Worm (Caenorhabditis elegans): ENCODE measurements around the gene F42A6.6.
A peak's percentile ranks its signal among the peaks of the same experiment; 100 is the strongest.

Gene F42A6.6

ce11 chrIV:3349977-3350580 lies 13.4 kb upstream of the F42A6.6 start, which contains the start of gene elks-1:
TSS of gene elks-1 (minus strand) at chrIV:3350027.
- TF ChIP-seq lin-14 (GFP tag; optimal IDR thresholded peaks at IDR 0.05) (peak; percentile 19), sup-37 (GFP tag; optimal IDR thresholded peaks at IDR 0.05) (no peak), lin-15B (tag; optimal IDR thresholded peaks at IDR 0.05) (no peak), nhr-19 (GFP tag; conservative IDR thresholded peaks at IDR 0.05) (no peak), lsy-2 (tag; optimal IDR thresholded peaks at IDR 0.05) (peak in 1 of 2 experiments; percentile 21), grh-1 (GFP tag; IDR thresholded peaks at IDR 0.05) (no peak), efl-1 (optimal IDR thresholded peaks at IDR 0.05) (peak; percentile 42 to 57), efl-1 (GFP tag; optimal IDR thresholded peaks at IDR 0.05 in 1 of 2) (peak in 1 of 2 experiments; percentile 75), ceh-82 (tag; optimal IDR thresholded peaks at IDR 0.05) (peak in 1 of 3 experiments; percentile 32), blmp-1 (tag; optimal IDR thresholded peaks at IDR 0.05) (peak; percentile 7)

DNA sequence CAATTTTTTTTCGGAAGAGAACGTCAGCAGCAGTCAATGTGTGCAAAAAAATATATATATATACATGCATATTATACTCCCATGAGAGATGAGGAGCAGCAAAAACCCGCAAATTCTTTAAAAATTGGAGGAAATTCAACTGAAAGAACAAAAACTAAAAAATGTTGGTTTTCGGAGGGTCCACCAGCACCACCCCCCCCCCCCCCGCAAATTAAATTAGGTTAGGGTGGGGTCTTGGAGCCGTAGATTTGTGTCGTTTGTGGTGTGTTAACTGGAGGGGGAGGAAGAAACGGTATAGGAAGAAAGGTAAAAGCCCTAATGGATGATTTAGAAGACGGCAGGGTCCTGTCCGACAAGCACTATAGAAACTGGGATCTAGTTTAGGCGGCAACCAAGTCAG lies 11.7 kb upstream of the F42A6.6 start:
- TF ChIP-seq nhr-71 (tag; optimal IDR thresholded peaks at IDR 0.05) (no peak), ceh-8 (GFP tag; optimal IDR thresholded peaks at IDR 0.05) (peak; percentile 83), efl-1 (optimal IDR thresholded peaks at IDR 0.05) (no peak), efl-1 (GFP tag; optimal IDR thresholded peaks at IDR 0.05 in 1 of 2) (peak in 1 of 2 experiments; percentile 41), dsc-1 (tag; optimal IDR thresholded peaks at IDR 0.05) (no peak), aha-1 (tag; optimal IDR thresholded peaks at IDR 0.05) (no peak), ztf-4 (tag; optimal IDR thresholded peaks at IDR 0.05) (no peak), lin-14 (GFP tag; optimal IDR thresholded peaks at IDR 0.05) (peak; percentile 1), ceh-88 (GFP tag; IDR thresholded peaks at IDR 0.05) (no peak), snu-23 (GFP tag; optimal IDR thresholded peaks at IDR 0.05) (no peak), fos-1 (tag; optimal IDR thresholded peaks at IDR 0.05) (no peak)

ce11 chrIV:3345484-3345883 lies 8.8 kb upstream of the F42A6.6 start:
- no peak for TF ChIP-seq tbx-2 (tag; optimal IDR thresholded peaks at IDR 0.05)
- TF ChIP-seq lsy-2 (tag; optimal IDR thresholded peaks at IDR 0.05) = no peak
- TF ChIP-seq F16B12.6 (tag; optimal IDR thresholded peaks at IDR 0.05) = no peak
- TF ChIP-seq efl-1 (optimal IDR thresholded peaks at IDR 0.05) = no peak
- TF ChIP-seq efl-1 (GFP tag; optimal IDR thresholded peaks at IDR 0.05 in 1 of 2) = no peak

DNA sequence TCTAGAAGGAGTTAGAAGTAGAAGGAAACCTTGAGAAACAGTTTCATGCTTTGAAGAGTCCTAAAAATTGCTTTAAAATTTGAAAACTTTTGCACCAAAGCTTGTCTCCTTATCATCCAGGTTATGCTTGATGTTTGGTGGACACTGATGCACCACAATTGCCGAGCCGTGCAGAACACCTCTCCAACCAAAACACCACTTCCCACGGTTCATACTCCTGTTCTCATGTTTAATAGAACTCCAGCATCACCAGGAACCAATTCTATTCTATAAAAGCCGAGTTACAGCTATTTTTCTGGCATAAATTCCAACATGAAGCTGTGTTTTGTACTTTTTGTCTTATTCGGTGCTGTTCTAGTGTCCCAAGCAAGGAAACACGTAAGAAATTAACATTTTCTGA lies 4.5 kb upstream of the F42A6.6 start, which contains the start of gene F42A6.2:
Gene F42A6.2, plus strand, starts transcription at position 301 of the 400 bp plus-strand sequence.
- no peak for TF ChIP-seq unc-86 (tag; optimal IDR thresholded peaks at IDR 0.05)
- no peak for TF ChIP-seq F16B12.6 (tag; optimal IDR thresholded peaks at IDR 0.05)
- no peak for TF ChIP-seq nhr-28 (tag; optimal IDR thresholded peaks at IDR 0.05)
- TF ChIP-seq pqm-1 (tag; optimal IDR thresholded peaks at IDR 0.05) = no peak
- no peak for TF ChIP-seq mep-1 (tag; optimal IDR thresholded peaks at IDR 0.05)
- TF ChIP-seq ceh-82 (tag; optimal IDR thresholded peaks at IDR 0.05) = no peak

DNA sequence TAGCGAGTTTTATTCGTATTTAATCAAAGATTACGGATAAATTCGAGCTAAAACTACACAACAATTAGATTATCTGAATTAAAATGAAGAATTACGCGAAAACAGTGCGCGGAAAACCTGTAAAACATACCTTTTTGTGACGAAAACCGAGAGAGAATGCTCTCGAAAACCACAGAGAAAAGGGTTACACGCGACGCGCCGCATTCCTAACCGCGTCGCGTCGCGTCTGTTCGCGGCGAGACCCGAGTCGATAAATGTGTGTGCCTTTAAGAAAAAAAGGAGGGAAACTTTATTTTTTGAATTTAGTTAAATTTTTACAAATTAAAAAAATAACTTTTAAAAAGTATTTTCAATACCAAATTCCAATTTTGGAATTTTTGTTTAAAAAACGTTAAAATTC lies 2.0 kb upstream of the F42A6.6 start, which contains the start of gene hrpa-1:
Gene hrpa-1, minus strand, starts transcription at position 192 of the 400 bp plus-strand sequence.
- TF ChIP-seq ztf-4 (tag; optimal IDR thresholded peaks at IDR 0.05) (peak; percentile 26), unc-98 (GFP tag; IDR thresholded peaks at IDR 0.05) (no peak), swsn-7 (tag; optimal IDR thresholded peaks at IDR 0.05) (peak; percentile 88), lin-13 (GFP tag; optimal IDR thresholded peaks at IDR 0.05) (peak; percentile 85), blmp-1 (tag; optimal IDR thresholded peaks at IDR 0.05) (peak; percentile 84), nhr-47 (tag; optimal IDR thresholded peaks at IDR 0.05) (peak; percentile 92), mab-9 (GFP tag; IDR thresholded peaks at IDR 0.05) (peak; percentile 55; the same call in 1 of the 2 replicates), ceh-8 (GFP tag; optimal IDR thresholded peaks at IDR 0.05) (peak; percentile 20), snpc-4 (tag; optimal IDR thresholded peaks at IDR 0.05) (peak; percentile 68), tbx-2 (tag; optimal IDR thresholded peaks at IDR 0.05) (peak; percentile 88), dpl-1 (GFP tag; optimal IDR thresholded peaks at IDR 0.05) (peak; percentile 96 to 98 (median 97)), alr-1 (tag; optimal IDR thresholded peaks at IDR 0.05; ENCODE audit: borderline replicate concordance) (no peak), irx-1 (tag; optimal IDR thresholded peaks at IDR 0.05) (peak; percentile 72), ceh-88 (GFP tag; IDR thresholded peaks at IDR 0.05) (peak; percentile 54; the same call in 1 of the 2 replicates), ceh-90 (tag; optimal IDR thresholded peaks at IDR 0.05) (peak; percentile 34), unc-62 (GFP tag; optimal IDR thresholded peaks at IDR 0.05) (no peak), nhr-237 (tag; optimal IDR thresholded peaks at IDR 0.05) (peak; percentile 40), nhr-77 (tag; optimal IDR thresholded peaks at IDR 0.05) (peak; percentile 73), ceh-82 (tag; optimal IDR thresholded peaks at IDR 0.05) (peak; percentile 86 to 95 (median 87)), fkh-10 (GFP tag; optimal IDR thresholded peaks at IDR 0.05) (peak; percentile 48), jun-1 (tag; optimal IDR thresholded peaks at IDR 0.05) (peak; percentile 75), isw-1 (GFP tag; IDR thresholded peaks at IDR 0.05) (peak; percentile 89), tlp-1 (tag; optimal IDR thresholded peaks at IDR 0.05) (no peak), ces-1 (GFP tag; optimal IDR thresholded peaks at IDR 0.05) (no peak), nhr-84 (tag; optimal IDR thresholded peaks at IDR 0.05) (no peak), unc-130 (tag; optimal IDR thresholded peaks at IDR 0.05) (peak; percentile 29)

Data from whole organism, L1 larva.